Worm (Caenorhabditis elegans): ENCODE measurements around the gene csp-2.

DNA sequence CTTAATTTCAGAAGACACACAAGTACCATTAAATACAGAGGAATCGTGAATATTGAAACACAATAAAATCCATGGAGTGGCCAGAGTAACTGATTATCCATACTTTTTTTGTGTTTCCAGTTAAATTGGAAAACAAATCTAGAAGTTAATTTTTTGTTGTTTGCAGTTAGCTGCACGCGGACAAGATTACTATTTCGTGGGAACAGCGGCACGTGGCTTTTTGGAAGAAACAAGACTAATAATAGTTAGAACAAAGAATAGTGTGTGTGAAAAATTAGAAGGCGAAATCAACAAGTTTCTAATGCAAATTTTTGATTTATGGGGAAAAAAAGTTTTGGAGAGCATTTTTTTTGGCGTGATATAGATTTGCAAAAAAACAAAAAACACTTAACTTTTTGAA is 41.0 kb upstream of the csp-2 start, which contains the start of gene srv-29:
- TF ChIP-seq ceh-82 (tag; optimal IDR thresholded peaks at IDR 0.05), result no peak
- no peak for TF ChIP-seq elt-1 (tag; optimal IDR thresholded peaks at IDR 0.05)
- TF ChIP-seq egl-27 (tag; optimal IDR thresholded peaks at IDR 0.05), result no peak
- no peak for TF ChIP-seq unc-62 (GFP tag; optimal IDR thresholded peaks at IDR 0.05)
- TF ChIP-seq lin-39 (tag; optimal IDR thresholded peaks at IDR 0.05), result no peak
- TF ChIP-seq lin-15B (tag; optimal IDR thresholded peaks at IDR 0.05), result no peak
- no peak for TF ChIP-seq fos-1 (tag; optimal IDR thresholded peaks at IDR 0.05)
- TF ChIP-seq tbx-2 (tag; optimal IDR thresholded peaks at IDR 0.05), result no peak
- no peak for TF ChIP-seq mml-1 (tag; optimal IDR thresholded peaks at IDR 0.05)
- TF ChIP-seq nhr-11 (tag; optimal IDR thresholded peaks at IDR 0.05), result no peak

Measured in whole organism, L3 larva.